Worm (Caenorhabditis elegans) whole organism, L4/young adult: Measurements from ENCODE around the gene C46F9.5.

Experiments used
- W03F9.2 ChIP-seq: fragments of 150-350 bp; optimal IDR thresholded peaks from 2 replicates; lab custom pipeline; 2014; ENCODE audit warnings: missing biosample characterization, missing genetic modification characterization
- him-1 ChIP-seq: sonication (generic microtip); optimal IDR thresholded peaks from 2 replicates; lab custom pipeline; 2016; ENCODE audit warnings: missing genotype, missing genetic modification reagents, missing genetic modification characterization, missing compliant biosample characterization

DNA sequence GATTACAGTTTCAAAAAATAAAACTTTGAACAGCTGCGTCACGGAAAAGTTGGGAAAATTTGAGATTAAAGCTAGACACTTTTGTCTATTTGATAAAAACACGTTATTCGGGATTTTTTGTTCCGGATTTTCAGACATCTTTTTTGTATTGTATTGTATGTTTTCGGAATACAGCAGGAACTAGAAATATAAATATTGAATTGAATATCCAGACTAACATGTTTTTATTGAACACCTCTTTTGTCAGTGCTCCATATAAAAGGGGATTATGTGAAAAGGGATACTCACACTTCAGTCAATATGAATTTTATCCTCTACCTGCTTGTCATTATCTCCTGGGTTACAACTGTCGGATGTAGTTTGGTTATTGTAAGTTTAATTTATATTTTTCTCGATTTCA is 1.5 kb upstream of the C46F9.5 start, which contains the start of gene C16C4.1:
- TF ChIP-seq W03F9.2 (no peak), him-1 (tag; lab: Kevin White, UChicago) (no peak)
